Worm (Caenorhabditis elegans) whole organism, early embryonic: ENCODE results near the gene Y70C5C.1.

Source experiments
- B0310.2 ChIP-seq: sonication (generic microtip); optimal IDR thresholded peaks from 2 replicates; lab custom pipeline; 2016; ENCODE audit warnings: mild to moderate bottlenecking, missing genetic modification characterization, missing compliant biosample characterization
- F13C5.2 ChIP-seq: sonication (generic microtip); optimal IDR thresholded peaks from 2 replicates; lab custom pipeline; 2017; ENCODE audit warnings: mild to moderate bottlenecking, missing genetic modification characterization, inconsistent platforms, missing compliant biosample characterization
- aly-1 ChIP-seq: sonication (generic microtip); optimal IDR thresholded peaks from 2 replicates; lab custom pipeline; 2016; ENCODE audit warnings: missing genetic modification characterization, missing compliant biosample characterization
- ama-1 ChIP-seq: fragments of 150-350 bp; optimal IDR thresholded peaks from 2 replicates; lab custom pipeline; 2014
- ceh-13 ChIP-seq: fragments of 200-800 bp; sonication (Bioruptor generic); optimal IDR thresholded peaks from 2 replicates; lab custom pipeline; 2018; ENCODE audit warnings: mild to moderate bottlenecking, missing genetic modification characterization, missing compliant biosample characterization
- ceh-36 ChIP-seq: sonication (generic microtip); optimal IDR thresholded peaks from 2 replicates; lab custom pipeline; 2016; ENCODE audit warnings: missing genetic modification characterization, inconsistent platforms, missing compliant biosample characterization
- ets-7 ChIP-seq: sonication (generic microtip); optimal IDR thresholded peaks from 2 replicates; lab custom pipeline; 2016; ENCODE audit warnings: missing genotype, missing genetic modification characterization, missing compliant biosample characterization
- flt-1 ChIP-seq: fragments of 200-800 bp; sonication (Bioruptor generic); IDR thresholded peaks from 2 replicates; pipeline ENCODE4 v1.3.6; 2022; ENCODE audit warnings: missing genetic modification characterization, missing compliant biosample characterization
- hmbx-1 ChIP-seq: sonication (generic microtip); optimal IDR thresholded peaks from 2 replicates; lab custom pipeline; 2016; ENCODE audit warnings: mild to moderate bottlenecking, missing genetic modification characterization, missing compliant biosample characterization
- hmg-4 ChIP-seq: fragments of 200-800 bp; sonication (Bioruptor generic); optimal IDR thresholded peaks from 2 replicates; lab custom pipeline; 2018; ENCODE audit warnings: mild to moderate bottlenecking, missing genetic modification characterization, missing compliant biosample characterization
- hnd-1 ChIP-seq: sonication (generic microtip); optimal IDR thresholded peaks from 2 replicates; lab custom pipeline; 2016; ENCODE audit warnings: missing genetic modification characterization, missing compliant biosample characterization
- pes-1 ChIP-seq: fragments of 200-800 bp; sonication (Bioruptor generic); IDR thresholded peaks from 2 replicates; pipeline ENCODE4 v1.3.6; 2022; ENCODE audit warnings: missing genetic modification reagents, missing genetic modification characterization, missing compliant biosample characterization
- scrt-1 ChIP-seq: fragments of 200-800 bp; sonication (Bioruptor generic); IDR thresholded peaks from 2 replicates; pipeline ENCODE4 v1.3.6; 2022; ENCODE audit warnings: missing genetic modification characterization, missing compliant biosample characterization
- sea-1 ChIP-seq: fragments of 200-800 bp; sonication (Bioruptor generic); conservative IDR thresholded peaks from 2 replicates; pipeline ENCODE4 v1.3.6; 2022; ENCODE audit warnings: missing genetic modification characterization, missing compliant biosample characterization
- tbx-11 ChIP-seq: fragments of 200-800 bp; sonication (Bioruptor generic); IDR thresholded peaks from 2 replicates; pipeline ENCODE4 v1.3.6; 2022; ENCODE audit warnings: missing genetic modification characterization, missing compliant biosample characterization
- tbx-37 ChIP-seq: fragments of 200-800 bp; sonication (Bioruptor generic); conservative IDR thresholded peaks from 2 replicates; pipeline ENCODE4 v1.3.6; 2022; ENCODE audit warnings: missing genetic modification reagents, missing genetic modification characterization, missing compliant biosample characterization
- tra-4 ChIP-seq: sonication (generic microtip); optimal IDR thresholded peaks from 2 replicates; lab custom pipeline; 2017; ENCODE audit warnings: missing genetic modification characterization, missing compliant biosample characterization

The Y70C5C.1 gene

ce11 chrV:16675553-16675952 is 24.5 kb upstream of the Y70C5C.1 start, which contains the start of gene srz-1:
Gene srz-1 (plus strand): TSS chrV:16675853.
- TF ChIP-seq sea-1 (GFP tag; lab: Robert Waterston, UW) = no peak
- no peak for TF ChIP-seq ets-7 (tag; lab: Kevin White, UChicago)
- TF ChIP-seq tbx-11 (GFP tag; lab: Robert Waterston, UW) = no peak
- TF ChIP-seq B0310.2 (tag; lab: Kevin White, UChicago) = no peak
- no peak for TF ChIP-seq aly-1

ce11 chrV:16679237-16679636 is 20.8 kb upstream of the Y70C5C.1 start, which contains the start of gene srz-103:
Gene srz-103 (minus strand): TSS chrV:16679337.
- no peak for TF ChIP-seq F13C5.2 (tag; lab: Kevin White, UChicago)
- TF ChIP-seq ceh-36 (tag; lab: Kevin White, UChicago) = no peak

ce11 chrV:16679981-16680380 is 20.0 kb upstream of the Y70C5C.1 start, which contains the start of gene srw-44:
Gene srw-44 (plus strand): TSS chrV:16680281.
- TF ChIP-seq ama-1 = no peak
- no peak for TF ChIP-seq tra-4 (tag; lab: Kevin White, UChicago)
- no peak for TF ChIP-seq sea-1 (GFP tag; lab: Robert Waterston, UW)

- TF ChIP-seq F13C5.2 (tag; lab: Kevin White, UChicago) (no peak), hnd-1 (no peak), ama-1 (no peak), tra-4 (tag; lab: Kevin White, UChicago) (no peak), hmbx-1 (tag; lab: Kevin White, UChicago) (no peak), ceh-36 (tag; lab: Kevin White, UChicago) (no peak), hmg-4 (GFP tag; lab: Kevin White, UChicago) (no peak), tbx-11 (GFP tag; lab: Robert Waterston, UW) (no peak)
Observed at ce11 chrV:16682886-16683285, 17.1 kb upstream of the Y70C5C.1 start, which contains the start of gene srw-36. Gene srw-36 (plus strand): TSS chrV:16683186.

- TF ChIP-seq tbx-37 (GFP tag; lab: Robert Waterston, UW) (no peak), aly-1 (no peak), flt-1 (GFP tag; lab: Robert Waterston, UW) (no peak), hmbx-1 (tag; lab: Kevin White, UChicago) (no peak), tbx-11 (GFP tag; lab: Robert Waterston, UW) (no peak), F13C5.2 (tag; lab: Kevin White, UChicago) (no peak), ceh-13 (GFP tag; lab: Kevin White, UChicago) (no peak)
Observed at ce11 chrV:16683359-16683758, 16.6 kb upstream of the Y70C5C.1 start.

- TF ChIP-seq ets-7 (tag; lab: Kevin White, UChicago) (no peak), hmg-4 (GFP tag; lab: Kevin White, UChicago) (no peak), F13C5.2 (tag; lab: Kevin White, UChicago) (no peak), tbx-37 (GFP tag; lab: Robert Waterston, UW) (no peak), scrt-1 (GFP tag; lab: Robert Waterston, UW) (no peak), ceh-36 (tag; lab: Kevin White, UChicago) (no peak), pes-1 (no peak), tra-4 (tag; lab: Kevin White, UChicago) (no peak), sea-1 (GFP tag; lab: Robert Waterston, UW) (no peak)
Observed at ce11 chrV:16685725-16686124, 14.3 kb upstream of the Y70C5C.1 start, which contains the start of gene srw-43. Gene srw-43 (plus strand): TSS chrV:16686025.

ce11 chrV:16687227-16687626 is 12.8 kb upstream of the Y70C5C.1 start, which contains the start of gene srz-102:
Gene srz-102 (plus strand): TSS chrV:16687527.
- no peak for TF ChIP-seq aly-1

- TF ChIP-seq aly-1 (no peak), pes-1 (no peak), flt-1 (GFP tag; lab: Robert Waterston, UW) (no peak), tbx-37 (GFP tag; lab: Robert Waterston, UW) (no peak), scrt-1 (GFP tag; lab: Robert Waterston, UW) (no peak), F13C5.2 (tag; lab: Kevin White, UChicago) (no peak), hmbx-1 (tag; lab: Kevin White, UChicago) (no peak), tbx-11 (GFP tag; lab: Robert Waterston, UW) (no peak), hnd-1 (no peak), ceh-36 (tag; lab: Kevin White, UChicago) (no peak), ceh-13 (GFP tag; lab: Kevin White, UChicago) (no peak), hmg-4 (GFP tag; lab: Kevin White, UChicago) (no peak), tra-4 (tag; lab: Kevin White, UChicago) (no peak)
Observed at ce11 chrV:16692988-16693387, 7.0 kb upstream of the Y70C5C.1 start.

ce11 chrV:16693732-16694131 is 6.3 kb upstream of the Y70C5C.1 start, which contains the start of gene srw-42:
Gene srw-42 (minus strand): TSS chrV:16693832.
- TF ChIP-seq tbx-37 (GFP tag; lab: Robert Waterston, UW) (no peak), aly-1 (no peak), scrt-1 (GFP tag; lab: Robert Waterston, UW) (no peak), flt-1 (GFP tag; lab: Robert Waterston, UW) (no peak), hmbx-1 (tag; lab: Kevin White, UChicago) (no peak), hnd-1 (no peak), ama-1 (no peak), sea-1 (GFP tag; lab: Robert Waterston, UW) (no peak), hmg-4 (GFP tag; lab: Kevin White, UChicago) (no peak), ets-7 (tag; lab: Kevin White, UChicago) (no peak), tbx-11 (GFP tag; lab: Robert Waterston, UW) (no peak), ceh-13 (GFP tag; lab: Kevin White, UChicago) (no peak), tra-4 (tag; lab: Kevin White, UChicago) (no peak), pes-1 (no peak), B0310.2 (tag; lab: Kevin White, UChicago) (no peak), F13C5.2 (tag; lab: Kevin White, UChicago) (no peak), ceh-36 (tag; lab: Kevin White, UChicago) (no peak)
